Fruit fly (Drosophila melanogaster): ENCODE measurements around the gene Archease.

Archease gene

DNA sequence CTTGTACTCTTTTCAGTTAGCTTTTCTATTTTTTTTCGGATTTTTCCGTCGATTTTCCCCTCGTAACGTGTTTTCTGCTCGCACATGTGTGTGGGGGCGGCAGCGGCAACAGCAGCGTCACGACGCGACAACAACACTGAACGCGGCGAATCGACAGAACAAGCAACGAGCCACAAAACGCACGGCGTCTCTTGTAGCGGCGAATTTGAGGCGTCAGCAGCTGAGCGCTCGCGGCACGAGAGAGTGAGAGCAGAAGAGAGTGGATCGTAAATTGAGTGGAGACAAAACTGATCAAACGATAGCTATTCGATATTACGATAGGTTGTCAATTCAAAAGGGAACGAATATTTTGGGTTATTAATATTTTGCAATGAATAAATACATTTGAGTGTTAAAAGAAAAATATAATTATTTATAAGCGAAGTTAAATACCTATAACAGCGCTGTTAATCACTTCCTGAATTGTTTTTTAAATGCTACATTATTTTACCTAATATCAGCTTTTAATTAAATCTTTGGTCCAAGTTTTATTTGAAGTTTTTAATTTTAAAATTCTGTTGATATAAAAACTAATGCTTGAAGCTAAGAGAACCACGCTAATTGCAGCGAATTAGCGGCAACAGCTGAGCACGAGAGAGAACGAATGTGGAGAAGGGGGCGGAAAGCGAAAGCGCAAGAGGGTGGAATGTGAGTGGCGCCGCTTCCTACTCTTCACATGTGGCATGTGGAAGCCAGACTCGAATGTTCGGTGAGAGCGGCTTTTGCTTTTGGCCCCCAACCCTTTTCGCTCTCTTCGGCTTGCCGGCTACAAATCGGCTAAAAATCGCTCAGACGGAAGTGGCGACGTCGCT is 29.6 kb downstream of the Archease start (continued):
- TF ChIP-seq eyg (GFP tag; optimal IDR thresholded peaks at IDR 0.05) (no peak), jing (GFP tag; optimal IDR thresholded peaks at IDR 0.05) (no peak), CG9797 (GFP tag; optimal IDR thresholded peaks at IDR 0.05) (no peak), pros (GFP tag; optimal IDR thresholded peaks at IDR 0.05) (peak; percentile 76), Tbp (GFP tag; optimal IDR thresholded peaks at IDR 0.05) (no peak), Nf-YC (tag; optimal IDR thresholded peaks at IDR 0.05) (peak; percentile 35), ac (GFP tag; optimal IDR thresholded peaks at IDR 0.05) (no peak), CG10959 (GFP tag; IDR thresholded peaks at IDR 0.05) (no peak), ftz-f1 (GFP tag; optimal IDR thresholded peaks at IDR 0.05) (no peak), seq (GFP tag; IDR thresholded peaks at IDR 0.05) (no peak), NfI (GFP tag; optimal IDR thresholded peaks at IDR 0.05) (peak; percentile 29), CG9437 (GFP tag; optimal IDR thresholded peaks at IDR 0.05) (no peak), CG6272 (GFP tag; IDR thresholded peaks at IDR 0.05) (no peak), GATAe (GFP tag; conservative IDR thresholded peaks at IDR 0.05) (no peak), CG12236 (GFP tag; optimal IDR thresholded peaks at IDR 0.05) (no peak), CG13296 (GFP tag; optimal IDR thresholded peaks at IDR 0.05) (peak; percentile 35), CG11696 (GFP tag; IDR thresholded peaks at IDR 0.05) (no peak), wek (GFP tag; optimal IDR thresholded peaks at IDR 0.05) (no peak), Lpt (GFP tag; optimal IDR thresholded peaks at IDR 0.05) (no peak), Dek (tag; optimal IDR thresholded peaks at IDR 0.05) (peak; percentile 48), CG16815 (GFP tag; optimal IDR thresholded peaks at IDR 0.05) (no peak), yki (optimal IDR thresholded peaks at IDR 0.05) (peak; percentile 78), aop (GFP tag; IDR thresholded peaks at IDR 0.05) (no peak), CG17328 (GFP tag; IDR thresholded peaks at IDR 0.05) (no peak), odd (GFP tag; optimal IDR thresholded peaks at IDR 0.05) (peak; percentile 8), dm (GFP tag; optimal IDR thresholded peaks at IDR 0.05) (no peak), CG6654 (GFP tag; optimal IDR thresholded peaks at IDR 0.05) (no peak), CG18764 (GFP tag; optimal IDR thresholded peaks at IDR 0.05) (peak; percentile 8), Nf-YB (GFP tag; optimal IDR thresholded peaks at IDR 0.05) (peak; percentile 20), CG17912 (GFP tag; optimal IDR thresholded peaks at IDR 0.05) (peak; percentile 28), Ravus (GFP tag; IDR thresholded peaks at IDR 0.05) (no peak), CG12299 (tag; optimal IDR thresholded peaks at IDR 0.05) (no peak), Fer2 (tag; optimal IDR thresholded peaks at IDR 0.05) (no peak), CG10431 (GFP tag; optimal IDR thresholded peaks at IDR 0.05) (peak; percentile 63), gce (GFP tag; IDR thresholded peaks at IDR 0.05) (no peak), CG4854 (GFP tag; optimal IDR thresholded peaks at IDR 0.05) (no peak), Eip74EF (GFP tag; optimal IDR thresholded peaks at IDR 0.05) (peak in 1 of 2 experiments; percentile 36), CG17568 (GFP tag; optimal IDR thresholded peaks at IDR 0.05) (no peak), kni (GFP tag; optimal IDR thresholded peaks at IDR 0.05) (peak; percentile 52), YL-1 (GFP tag; optimal IDR thresholded peaks at IDR 0.05) (no peak), pnt (GFP tag; optimal IDR thresholded peaks at IDR 0.05) (no peak), CG15269 (tag; optimal IDR thresholded peaks at IDR 0.05) (peak; percentile 10), klu (GFP tag; IDR thresholded peaks at IDR 0.05) (no peak), nerfin-2 (GFP tag; IDR thresholded peaks at IDR 0.05; ENCODE audit: partially characterized antibody) (no peak), gsb-n (tag; optimal IDR thresholded peaks at IDR 0.05) (peak; percentile 58), knrl (GFP tag; IDR thresholded peaks at IDR 0.05; ENCODE audit: partially characterized antibody) (no peak), Myb (GFP tag; optimal IDR thresholded peaks at IDR 0.05) (no peak), Xbp1 (GFP tag; optimal IDR thresholded peaks at IDR 0.05) (peak; percentile 30), sr (GFP tag; IDR thresholded peaks at IDR 0.05) (no peak), Neu2 (GFP tag; optimal IDR thresholded peaks at IDR 0.05; ENCODE audit: borderline replicate concordance) (no peak)
